Worm (Caenorhabditis elegans) whole organism, midembryonic: ENCODE results near the gene plp-1.
"Not testable (repeated sequence)": the region's sequence is repeated elsewhere in the genome, so short reads cannot be mapped to it uniquely, and the experiment has no call there.

ENCODE experiments used
- T22C8.4 ChIP-seq: fragments of 200-800 bp; sonication (Bioruptor generic); IDR thresholded peaks from 2 replicates; pipeline ENCODE4 v1.3.6; 2022; ENCODE audit warnings: missing genetic modification characterization, missing compliant biosample characterization
- cog-1 ChIP-seq: sonication (generic microtip); optimal IDR thresholded peaks from 2 replicates; lab custom pipeline; 2016; ENCODE audit warnings: missing genetic modification characterization, missing compliant biosample characterization
- flt-1 ChIP-seq: fragments of 200-800 bp; sonication (Bioruptor generic); IDR thresholded peaks from 2 replicates; pipeline ENCODE4 v1.3.6; 2022; ENCODE audit warnings: missing genetic modification characterization, missing compliant biosample characterization
- med-1 ChIP-seq: sonication (generic microtip); optimal IDR thresholded peaks from 2 replicates; lab custom pipeline; 2017; ENCODE audit warnings: missing genetic modification characterization, mild to moderate bottlenecking, missing compliant biosample characterization, antibody characterized with exemption, missing genetic modification reagents; ENCODE audit not compliant: insufficient read depth
- ref-1 ChIP-seq: fragments of 200-800 bp; sonication (Bioruptor generic); conservative IDR thresholded peaks from 2 replicates; pipeline ENCODE4 v1.3.6; 2022; ENCODE audit warnings: missing genetic modification reagents, missing genetic modification characterization, missing compliant biosample characterization
- ztf-29 ChIP-seq: fragments of 200-800 bp; sonication (Bioruptor generic); IDR thresholded peaks from 2 replicates; pipeline ENCODE4 v1.3.6; 2022; ENCODE audit warnings: missing genetic modification reagents, missing genetic modification characterization, missing compliant biosample characterization

DNA sequence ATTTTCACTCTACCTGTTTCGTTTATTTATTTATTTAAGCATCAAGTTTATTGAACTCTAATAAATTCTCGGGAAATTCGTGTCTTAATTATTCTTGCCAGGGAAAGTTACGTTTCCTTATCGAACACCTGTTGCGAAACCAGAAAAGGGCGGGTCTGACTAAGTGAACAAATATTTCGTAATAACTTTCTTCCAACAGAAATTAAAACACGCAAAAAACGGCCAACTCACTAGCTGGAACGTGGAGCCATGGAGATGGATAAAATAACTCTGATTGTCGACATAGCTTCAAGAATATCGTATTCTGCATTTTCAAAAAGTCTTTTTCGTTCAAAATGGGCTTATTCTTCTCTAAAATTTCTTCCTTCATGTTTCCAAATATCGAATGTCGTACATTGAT lies 1.4 kb downstream of the plp-1 start, which contains the start of gene warf-1:
- TF ChIP-seq ref-1 (GFP tag; lab: Robert Waterston, UW); T22C8.4 (GFP tag; lab: Robert Waterston, UW); flt-1 (GFP tag; lab: Robert Waterston, UW); cog-1 (tag; lab: Kevin White, UChicago); ztf-29; med-1: not testable (repeated sequence)
